Worm (Caenorhabditis elegans) whole organism, young adult: ENCODE results near the gene rike-1.

ENCODE experiments used
- C06A6.2 ChIP-seq: fragments of 200-800 bp; sonication (Bioruptor generic); conservative IDR thresholded peaks from 2 replicates; pipeline ENCODE4 v1.3.6; 2022; ENCODE audit warnings: missing genetic modification characterization, missing compliant biosample characterization
- D2030.7 ChIP-seq: fragments of 200-800 bp; sonication (Bioruptor generic); IDR thresholded peaks from 2 replicates; pipeline ENCODE4 v1.3.6; 2022; ENCODE audit warnings: missing genetic modification reagents, missing genetic modification characterization, missing compliant biosample characterization
- F23B12.7 ChIP-seq: sonication (generic microtip); optimal IDR thresholded peaks from 2 replicates; lab custom pipeline; 2017; ENCODE audit warnings: missing genetic modification characterization, mild to moderate bottlenecking, missing compliant biosample characterization, antibody characterized with exemption, moderate library complexity; ENCODE audit not compliant: insufficient read depth
- F57C9.4 ChIP-seq: sonication (generic microtip); optimal IDR thresholded peaks from 2 replicates; lab custom pipeline; 2017; ENCODE audit warnings: mild to moderate bottlenecking, missing genetic modification characterization, missing compliant biosample characterization
- T07F8.4 ChIP-seq: sonication (generic microtip); optimal IDR thresholded peaks from 2 replicates; lab custom pipeline; 2016; ENCODE audit warnings: mild to moderate bottlenecking, missing genetic modification characterization, moderate library complexity, missing compliant biosample characterization
- Y53F4B.3 ChIP-seq: fragments of 200-800 bp; sonication (Bioruptor generic); IDR thresholded peaks from 2 replicates; pipeline ENCODE4 v1.3.6; 2022; ENCODE audit warnings: missing genetic modification reagents, missing genetic modification characterization, missing compliant biosample characterization
- Y53G8AR.9 ChIP-seq: fragments of 200-800 bp; sonication (Bioruptor generic); conservative IDR thresholded peaks from 2 replicates; pipeline ENCODE4 v1.3.6; 2022; ENCODE audit warnings: missing genetic modification reagents, missing genetic modification characterization, missing compliant biosample characterization
- Y79H2A.3 ChIP-seq: fragments of 200-800 bp; sonication (Bioruptor generic); conservative IDR thresholded peaks from 2 replicates; pipeline ENCODE4 v1.3.6; 2022; ENCODE audit warnings: missing genetic modification reagents, missing genetic modification characterization, missing compliant biosample characterization
- ama-1 ChIP-seq, 3 experiments: fragments of 150-350 bp in 1 of 3; sonication (generic microtip) in 2 of 3; optimal IDR thresholded peaks; 2 replicates each; lab custom pipeline; 2014 to 2018; ENCODE audit warnings: missing biosample characterization in 2 of 3, missing genetic modification characterization in 2 of 3, missing genetic modification reagents in 2 of 3
- atf-7 ChIP-seq: sonication (generic microtip); optimal IDR thresholded peaks from 2 replicates; lab custom pipeline; 2017; ENCODE audit warnings: mild to moderate bottlenecking, missing genetic modification characterization, missing compliant biosample characterization
- attf-3 ChIP-seq: fragments of 200-800 bp; sonication (Bioruptor generic); conservative IDR thresholded peaks from 2 replicates; pipeline ENCODE4 v1.3.6; 2022; ENCODE audit warnings: missing genetic modification reagents, missing genetic modification characterization, missing compliant biosample characterization
- attf-5 ChIP-seq: fragments of 200-800 bp; sonication (Bioruptor generic); optimal IDR thresholded peaks from 2 replicates; lab custom pipeline; 2018; ENCODE audit warnings: mild to moderate bottlenecking, missing genetic modification characterization, missing compliant biosample characterization
- ceh-91 ChIP-seq: fragments of 200-800 bp; sonication (Bioruptor generic); IDR thresholded peaks from 2 replicates; pipeline ENCODE4 v1.3.6; 2022; ENCODE audit warnings: missing genetic modification reagents, missing genetic modification characterization, missing compliant biosample characterization
- egl-18 ChIP-seq: fragments of 200-800 bp; sonication (Bioruptor generic); IDR thresholded peaks from 2 replicates; pipeline ENCODE4 v1.3.6; 2022; ENCODE audit warnings: missing genetic modification reagents, missing genetic modification characterization, missing compliant biosample characterization
- egl-44 ChIP-seq: fragments of 200-800 bp; sonication (Bioruptor generic); IDR thresholded peaks from 2 replicates; pipeline ENCODE4 v1.3.6; 2022; ENCODE audit warnings: missing genetic modification reagents, missing genetic modification characterization, missing compliant biosample characterization
- ekl-4 ChIP-seq: fragments of 200-800 bp; sonication (Bioruptor generic); IDR thresholded peaks from 2 replicates; pipeline ENCODE4 v1.3.6; 2022; ENCODE audit warnings: missing genetic modification reagents, missing genetic modification characterization, missing compliant biosample characterization
- fkh-3 ChIP-seq: sonication (generic microtip); optimal IDR thresholded peaks from 2 replicates; lab custom pipeline; 2016; ENCODE audit warnings: mild to moderate bottlenecking, missing genetic modification characterization, missing compliant biosample characterization
- him-1 ChIP-seq: sonication (generic microtip); optimal IDR thresholded peaks from 2 replicates; lab custom pipeline; 2016; ENCODE audit warnings: missing genotype, missing genetic modification reagents, missing genetic modification characterization, missing compliant biosample characterization
- hrde-1 ChIP-seq: sonication (generic microtip); optimal IDR thresholded peaks from 2 replicates; lab custom pipeline; 2016; ENCODE audit warnings: missing genetic modification characterization, mild to moderate bottlenecking, missing compliant biosample characterization, moderate library complexity, missing genotype, missing genetic modification reagents, borderline replicate concordance
- hsf-1 ChIP-seq: fragments of 200-800 bp; sonication (Bioruptor generic); IDR thresholded peaks from 2 replicates; pipeline ENCODE4 v1.3.6; 2022; ENCODE audit warnings: missing genetic modification reagents, missing genetic modification characterization, missing compliant biosample characterization
- lag-1 ChIP-seq: fragments of 200-800 bp; sonication (Bioruptor generic); IDR thresholded peaks from 2 replicates; pipeline ENCODE4 v1.3.6; 2022; ENCODE audit warnings: missing genetic modification reagents, missing genetic modification characterization, missing compliant biosample characterization
- lin-35 ChIP-seq, 3 experiments: fragments of 150-350 bp in 2 of 3; sonication (generic microtip) in 1 of 3; optimal IDR thresholded peaks; 2 replicates each; lab custom pipeline; 2014 to 2018; ENCODE audit warnings: missing biosample characterization in 3 of 3, missing genetic modification characterization in 3 of 3, missing genetic modification reagents in 3 of 3
- lin-40 ChIP-seq: sonication (generic microtip); optimal IDR thresholded peaks from 2 replicates; lab custom pipeline; 2016; ENCODE audit warnings: missing genetic modification characterization, mild to moderate bottlenecking, missing compliant biosample characterization, missing genotype, missing genetic modification reagents
- lin-54 ChIP-seq: fragments of 200-800 bp; sonication (Bioruptor generic); optimal IDR thresholded peaks from 2 replicates; lab custom pipeline; 2018; ENCODE audit warnings: mild to moderate bottlenecking, missing genetic modification characterization, missing compliant biosample characterization
- mxl-1 ChIP-seq: sonication (generic microtip); optimal IDR thresholded peaks from 2 replicates; lab custom pipeline; 2016; ENCODE audit warnings: missing genetic modification characterization, missing compliant biosample characterization
- nfya-1 ChIP-seq: sonication (generic microtip); optimal IDR thresholded peaks from 2 replicates; lab custom pipeline; 2017; ENCODE audit warnings: antibody characterized with exemption, missing compliant biosample characterization, missing genetic modification characterization, borderline replicate concordance; ENCODE audit not compliant: insufficient read depth
- nfyb-1 ChIP-seq: fragments of 200-800 bp; sonication (Bioruptor generic); IDR thresholded peaks from 2 replicates; pipeline ENCODE4 v1.3.6; 2022; ENCODE audit warnings: missing genetic modification reagents, missing genetic modification characterization, missing compliant biosample characterization
- nhr-120 ChIP-seq: fragments of 200-800 bp; sonication (Bioruptor generic); IDR thresholded peaks from 2 replicates; pipeline ENCODE4 v1.3.6; 2022; ENCODE audit warnings: missing genetic modification characterization, missing compliant biosample characterization
- nhr-179 ChIP-seq: sonication (generic microtip); optimal IDR thresholded peaks from 2 replicates; lab custom pipeline; 2016; ENCODE audit warnings: mild to moderate bottlenecking, missing genetic modification characterization, missing compliant biosample characterization
- nhr-80 ChIP-seq: sonication (generic microtip); optimal IDR thresholded peaks from 2 replicates; lab custom pipeline; 2016; ENCODE audit warnings: missing genetic modification characterization, missing compliant biosample characterization
- snpc-4 ChIP-seq, 5 experiments: fragments of 150-350 bp in 1 of 5; sonication (generic microtip) in 4 of 5; optimal IDR thresholded peaks; 2 replicates each; lab custom pipeline; 2014 to 2018; ENCODE audit warnings: missing genetic modification characterization in 5 of 5, missing biosample characterization in 3 of 5, antibody characterized with exemption in 2 of 5, mild to moderate bottlenecking in 2 of 5, missing compliant biosample characterization in 2 of 5, missing genotype in 2 of 5, moderate library complexity in 2 of 5, missing genetic modification reagents in 1 of 5
- tbx-9 ChIP-seq: sonication (generic microtip); optimal IDR thresholded peaks from 2 replicates; lab custom pipeline; 2016; ENCODE audit warnings: borderline replicate concordance, missing genetic modification characterization, inconsistent platforms, missing compliant biosample characterization
- ztf-18 ChIP-seq: sonication (generic microtip); optimal IDR thresholded peaks from 2 replicates; lab custom pipeline; 2016; ENCODE audit warnings: missing genotype, mild to moderate bottlenecking, missing genetic modification characterization, missing compliant biosample characterization
- ztf-22 ChIP-seq: fragments of 200-800 bp; sonication (Bioruptor generic); optimal IDR thresholded peaks from 2 replicates; lab custom pipeline; 2018; ENCODE audit warnings: mild to moderate bottlenecking, missing genetic modification characterization, moderate library complexity, missing compliant biosample characterization
- ztf-25 ChIP-seq: fragments of 200-800 bp; sonication (Bioruptor generic); IDR thresholded peaks from 2 replicates; pipeline ENCODE4 v1.3.6; 2022; ENCODE audit warnings: missing genetic modification reagents, missing genetic modification characterization, missing compliant biosample characterization
- ztf-26 ChIP-seq: sonication (generic microtip); optimal IDR thresholded peaks from 2 replicates; lab custom pipeline; 2017; ENCODE audit warnings: missing genetic modification characterization, missing compliant biosample characterization
- ztf-3 ChIP-seq: fragments of 200-800 bp; sonication (Bioruptor generic); optimal IDR thresholded peaks from 2 replicates; lab custom pipeline; 2018; ENCODE audit warnings: mild to moderate bottlenecking, missing genetic modification characterization, missing compliant biosample characterization

The rike-1 gene

DNA sequence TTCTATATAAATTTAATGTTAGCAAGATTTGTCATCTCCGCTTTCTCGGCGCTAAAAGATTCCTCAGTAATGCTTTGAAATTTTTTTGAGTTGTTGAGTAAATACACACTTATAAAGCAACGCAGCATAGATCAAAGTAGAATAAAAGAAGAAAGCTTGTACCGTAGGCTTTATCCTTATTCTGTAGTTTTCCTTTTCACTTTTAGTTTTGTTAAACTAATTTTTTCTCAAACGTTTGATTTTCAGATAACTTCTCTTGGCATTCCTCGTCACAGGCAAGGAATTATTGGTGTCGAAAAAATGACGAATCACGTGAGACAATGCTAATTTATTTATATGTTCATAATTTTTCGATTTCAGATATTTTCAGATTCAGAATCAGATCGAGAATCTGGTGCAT is 16.9 kb upstream of the rike-1 start, which contains the start of gene C53A5.11:
TSS of gene C53A5.11 (plus strand) at position 301 of the 400 bp plus-strand sequence.
- TF ChIP-seq ztf-26 (tag; lab: Kevin White, UChicago) (no peak), hsf-1 (GFP tag; lab: Robert Waterston, UW) (no peak), nfya-1 (tag; lab: Kevin White, UChicago) (no peak), ekl-4 (GFP tag; lab: Robert Waterston, UW) (no peak), lin-35 (GFP tag; optimal IDR thresholded peaks at IDR 0.05; lab: Kevin White, UChicago) (no peak)

DNA sequence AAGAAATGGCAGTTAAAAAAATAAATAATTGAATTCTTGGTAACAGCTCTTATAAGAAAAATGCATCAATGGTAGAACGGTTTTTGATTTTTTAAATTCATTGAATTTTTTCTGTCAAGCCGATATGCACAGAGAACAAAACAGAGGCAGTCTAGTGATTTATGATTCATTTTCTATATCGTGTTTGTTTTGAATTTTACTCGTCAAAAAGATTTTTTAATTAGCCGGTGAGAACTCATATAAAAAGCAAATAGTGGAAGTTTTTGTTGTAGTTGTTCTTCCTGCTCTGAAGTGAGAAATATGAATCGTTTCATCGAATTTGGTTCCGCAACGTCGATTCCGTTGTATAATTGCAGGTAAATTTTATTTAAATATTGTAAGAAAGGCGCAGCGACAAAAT is 13.6 kb upstream of the rike-1 start, which contains the start of gene srt-32:
TSS of gene srt-32 (plus strand) at position 301 of the 400 bp plus-strand sequence.
- TF ChIP-seq ztf-3 (no peak), egl-18 (no peak), lag-1 (no peak), ztf-18 (tag; lab: Kevin White, UChicago) (no peak), T07F8.4 (no peak), fkh-3 (tag; lab: Kevin White, UChicago) (no peak), attf-3 (GFP tag; lab: Robert Waterston, UW) (no peak), tbx-9 (tag; lab: Kevin White, UChicago) (no peak), egl-44 (GFP tag; lab: Robert Waterston, UW) (no peak), F23B12.7 (tag; lab: Kevin White, UChicago) (no peak), lin-40 (tag; lab: Kevin White, UChicago) (no peak), hsf-1 (GFP tag; lab: Robert Waterston, UW) (no peak), nhr-179 (no peak), Y53G8AR.9 (GFP tag; lab: Robert Waterston, UW) (no peak), F57C9.4 (tag; lab: Kevin White, UChicago) (no peak), mxl-1 (no peak), ama-1 (optimal IDR thresholded peaks at IDR 0.05; lab: Kevin White, UChicago) (no peak), ama-1 (GFP tag; optimal IDR thresholded peaks at IDR 0.05; lab: Kevin White, UChicago) (no peak), ztf-26 (tag; lab: Kevin White, UChicago) (no peak)

DNA sequence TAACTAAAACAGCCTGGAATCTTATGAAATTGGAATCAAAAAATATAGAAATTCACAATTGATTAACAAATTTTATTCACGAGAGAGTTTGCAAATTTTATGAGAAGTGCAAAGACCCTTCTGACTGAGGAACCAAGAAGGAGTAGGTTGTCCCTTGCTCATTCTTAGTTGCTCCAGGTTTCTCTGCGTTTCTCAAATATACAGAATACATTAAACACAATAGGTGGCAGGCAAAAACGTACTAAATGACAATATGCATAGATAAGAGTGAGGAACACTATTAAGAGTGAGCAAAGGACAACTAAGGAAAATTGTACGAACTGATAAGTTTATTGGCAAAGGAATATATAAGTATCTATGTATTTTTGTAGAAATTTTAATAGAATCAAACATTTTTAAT is 13.1 kb upstream of the rike-1 start, which contains the start of gene C53A5.9:
TSS of gene C53A5.9 (minus strand) at position 101 of the 400 bp plus-strand sequence.
- TF ChIP-seq C06A6.2 (GFP tag; lab: Robert Waterston, UW) (no peak), ztf-22 (GFP tag; lab: Kevin White, UChicago) (no peak)
- TF ChIP-seq, all 124 proteins: peak for 0

DNA sequence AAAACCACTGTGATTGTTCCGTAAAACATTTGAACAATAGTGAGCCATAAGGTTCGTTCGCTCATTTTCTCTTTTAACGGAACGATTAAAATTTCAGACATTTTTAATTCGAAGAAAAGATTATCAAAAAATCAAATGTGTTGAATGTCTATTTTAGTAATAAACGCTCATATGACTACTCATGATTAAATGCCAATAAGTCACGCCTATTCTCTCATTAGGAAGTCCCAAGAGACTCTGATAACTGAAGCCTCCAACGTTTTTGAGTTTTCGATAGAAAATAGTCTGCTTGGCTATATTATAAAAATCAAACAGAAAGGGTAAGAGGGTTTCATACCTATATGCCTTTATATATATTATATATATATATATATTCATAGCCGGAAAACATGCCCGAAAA is 10.5 kb upstream of the rike-1 start, which contains the start of gene srg-47:
TSS of gene srg-47 (minus strand) at position 101 of the 400 bp plus-strand sequence.
- TF ChIP-seq hrde-1, result no peak

DNA sequence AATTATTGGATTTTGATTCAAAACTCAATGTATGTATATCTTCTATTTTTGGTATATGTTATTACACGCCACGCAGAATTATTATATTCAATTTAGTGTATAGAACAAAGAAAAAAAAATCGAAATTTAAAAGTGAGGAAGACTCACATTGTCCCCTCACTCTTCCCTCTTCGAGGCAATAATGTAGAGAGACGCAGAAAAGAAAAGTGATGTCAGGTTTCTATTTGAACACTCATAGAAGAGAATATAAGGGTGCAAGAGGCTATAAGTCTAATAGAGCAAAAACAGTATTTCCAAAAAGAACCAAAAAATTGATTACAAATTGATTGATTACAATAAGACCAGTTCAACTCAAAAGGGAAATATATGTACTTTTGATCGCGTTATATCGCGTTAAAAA is 2.8 kb upstream of the rike-1 start:
- no peak for TF ChIP-seq ceh-91
- TF ChIP-seq nhr-80 (tag; lab: Kevin White, UChicago), result no peak
- TF ChIP-seq lin-54, result no peak

DNA sequence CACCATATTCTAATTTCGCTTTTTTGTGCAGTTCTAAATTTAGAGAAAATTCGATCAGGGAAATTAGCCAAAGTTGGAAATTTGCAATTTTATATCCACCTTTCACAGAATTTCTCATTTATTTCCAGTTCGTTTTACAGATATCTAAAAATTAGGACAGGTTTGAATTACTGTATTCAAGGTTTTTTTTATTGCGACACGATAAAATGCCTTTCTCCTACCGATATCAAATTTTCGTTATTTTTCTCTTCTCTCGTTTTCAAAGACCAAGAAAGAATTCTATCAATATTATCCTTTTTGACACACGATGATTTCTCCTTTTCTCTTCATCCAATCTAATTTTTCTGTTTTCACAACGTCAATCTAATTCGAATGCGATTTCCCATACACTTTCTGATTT is 903 bp upstream of the rike-1 start, which contains the start of gene C53A5.13:
TSS of gene C53A5.13 (plus strand) at position 301 of the 400 bp plus-strand sequence.
- TF ChIP-seq him-1 (tag; lab: Kevin White, UChicago), result no peak
- TF ChIP-seq attf-5 (GFP tag; lab: Kevin White, UChicago), result no peak
- no peak for TF ChIP-seq nfyb-1 (GFP tag; lab: Robert Waterston, UW)
- no peak for TF ChIP-seq ztf-26 (tag; lab: Kevin White, UChicago)
- TF ChIP-seq ztf-18 (tag; lab: Kevin White, UChicago), result no peak
- no peak for TF ChIP-seq Y79H2A.3
- no peak for TF ChIP-seq Y53F4B.3
- no peak for TF ChIP-seq T07F8.4
- no peak for TF ChIP-seq D2030.7 (GFP tag; lab: Robert Waterston, UW)
- no peak for TF ChIP-seq snpc-4 (GFP tag; optimal IDR thresholded peaks at IDR 0.05; lab: Kevin White, UChicago)
- TF ChIP-seq snpc-4 (tag; optimal IDR thresholded peaks at IDR 0.05; lab: Kevin White, UChicago), result no peak
- no peak for TF ChIP-seq egl-44 (GFP tag; lab: Robert Waterston, UW)
- TF ChIP-seq atf-7 (tag; lab: Kevin White, UChicago), result no peak
- no peak for TF ChIP-seq Y53G8AR.9 (GFP tag; lab: Robert Waterston, UW)
- no peak for TF ChIP-seq hrde-1
- no peak for TF ChIP-seq ztf-25 (GFP tag; lab: Robert Waterston, UW)
- no peak for TF ChIP-seq nhr-120 (GFP tag; lab: Robert Waterston, UW)
